Worm (Caenorhabditis elegans) whole organism, L4/young adult: ENCODE results near the gene nos-3.

Source experiments
- W03F9.2 ChIP-seq: fragments of 150-350 bp; optimal IDR thresholded peaks from 2 replicates; lab custom pipeline; 2014; ENCODE audit warnings: missing biosample characterization, missing genetic modification characterization
- dao-5 ChIP-seq: sonication (generic microtip); optimal IDR thresholded peaks from 2 replicates; lab custom pipeline; 2016; ENCODE audit warnings: missing genotype, missing genetic modification characterization, moderate library complexity, missing compliant biosample characterization
- him-1 ChIP-seq: sonication (generic microtip); optimal IDR thresholded peaks from 2 replicates; lab custom pipeline; 2016; ENCODE audit warnings: missing genotype, missing genetic modification reagents, missing genetic modification characterization, missing compliant biosample characterization

ce11 chrII:9797664-9798063 lies 51.5 kb downstream of the nos-3 start, which contains the start of gene cyp-13A4:
- TF ChIP-seq W03F9.2 (tag; lab: Kevin White, UChicago) (no peak), dao-5 (no peak), him-1 (tag; lab: Kevin White, UChicago) (no peak)
